Worm (Caenorhabditis elegans): ENCODE measurements around the gene C18H9.5.

DNA sequence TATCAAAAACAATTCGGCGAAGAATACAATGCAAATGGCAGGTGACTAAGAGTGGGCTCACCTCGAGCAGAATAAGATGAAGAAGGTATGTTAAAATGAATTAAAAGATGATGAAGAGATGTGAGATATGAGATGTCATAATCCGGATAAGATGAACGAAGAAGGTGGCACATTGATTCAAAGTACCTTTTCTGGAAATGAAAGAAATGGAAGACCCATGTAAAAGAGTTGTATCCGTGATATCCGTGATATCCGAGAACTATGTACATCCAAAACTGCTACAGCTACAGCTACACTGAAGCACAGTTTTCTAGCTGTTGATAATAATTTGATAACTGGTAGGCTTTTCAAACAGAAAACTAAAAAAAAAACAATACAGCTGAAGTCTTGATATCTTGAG is 46.3 kb downstream of the C18H9.5 start, which contains the start of gene oig-8:
- TF ChIP-seq nhr-76 (tag; optimal IDR thresholded peaks at IDR 0.05) (no peak), nhr-28 (tag; optimal IDR thresholded peaks at IDR 0.05) (no peak), ceh-16 (tag; optimal IDR thresholded peaks at IDR 0.05) (no peak), nhr-237 (tag; optimal IDR thresholded peaks at IDR 0.05) (no peak), lin-15B (tag; optimal IDR thresholded peaks at IDR 0.05) (no peak), ztf-4 (tag; optimal IDR thresholded peaks at IDR 0.05) (no peak), skn-1 (tag; optimal IDR thresholded peaks at IDR 0.05) (no peak), pha-4 (tag; optimal IDR thresholded peaks at IDR 0.05) (no peak), hmg-11 (tag; optimal IDR thresholded peaks at IDR 0.05) (no peak)
